Fruit fly (Drosophila melanogaster): ENCODE results near the gene CG5004.

Gene CG5004

DNA sequence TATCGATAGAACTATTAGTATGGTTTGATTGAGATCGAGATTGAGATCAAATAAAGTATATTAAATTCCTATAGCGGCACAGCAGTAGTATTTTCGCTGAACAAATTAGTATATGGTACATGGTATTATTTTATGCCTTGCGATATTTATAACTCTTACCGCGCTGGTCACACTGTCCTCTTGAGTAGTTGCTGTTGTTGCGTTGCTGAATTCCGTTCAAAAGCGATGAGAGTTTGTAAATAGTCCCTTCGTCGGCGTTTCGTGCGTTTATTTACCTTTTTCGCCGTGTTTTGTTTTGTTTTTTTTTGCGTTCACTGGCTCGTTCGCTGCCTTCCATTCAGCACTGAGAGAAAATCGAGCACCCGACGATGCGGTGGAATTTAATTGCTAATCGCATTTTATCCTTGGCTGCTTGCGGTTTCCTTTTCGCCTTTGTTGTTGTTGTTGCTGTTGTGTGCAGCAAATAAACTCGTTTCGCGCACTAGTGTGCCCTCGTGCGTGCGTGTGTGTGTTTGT is at the start of gene CG5004 (continued):
- TF ChIP-seq nom (GFP tag; optimal IDR thresholded peaks at IDR 0.05) = peak; percentile 29
- no peak for TF ChIP-seq CG12236 (GFP tag; optimal IDR thresholded peaks at IDR 0.05)
- no peak for TF ChIP-seq CG6813 (GFP tag; optimal IDR thresholded peaks at IDR 0.05)
- TF ChIP-seq CG17568 (GFP tag; optimal IDR thresholded peaks at IDR 0.05) = peak; percentile 52
- TF ChIP-seq emc (GFP tag; optimal IDR thresholded peaks at IDR 0.05) = no peak
- TF ChIP-seq onecut (GFP tag; IDR thresholded peaks at IDR 0.05) = no peak
- no peak for TF ChIP-seq CG4328 (GFP tag; optimal IDR thresholded peaks at IDR 0.05)
- no peak for TF ChIP-seq gem (tag; optimal IDR thresholded peaks at IDR 0.05)
- peak; percentile 38; the same call in 1 of the 2 replicates for TF ChIP-seq vvl (GFP tag; IDR thresholded peaks at IDR 0.05)
- peak; percentile 61 for TF ChIP-seq Dref (GFP tag; IDR thresholded peaks at IDR 0.05)
- TF ChIP-seq CG6683 (GFP tag; optimal IDR thresholded peaks at IDR 0.05) = no peak
- TF ChIP-seq tin (GFP tag; optimal IDR thresholded peaks at IDR 0.05) = no peak
- TF ChIP-seq Side (GFP tag; optimal IDR thresholded peaks at IDR 0.05) = no peak
- TF ChIP-seq Drgx (GFP tag; IDR thresholded peaks at IDR 0.05) = no peak
- TF ChIP-seq crol (GFP tag; IDR thresholded peaks at IDR 0.05) = no peak
- no peak for TF ChIP-seq CG10565 (GFP tag; optimal IDR thresholded peaks at IDR 0.05)
- TF ChIP-seq gsb (GFP tag; IDR thresholded peaks at IDR 0.05) = no peak
- TF ChIP-seq fd96Cb (tag; optimal IDR thresholded peaks at IDR 0.05) = no peak
- TF ChIP-seq ham (GFP tag; IDR thresholded peaks at IDR 0.05) = no peak
- TF ChIP-seq maf-S (GFP tag; optimal IDR thresholded peaks at IDR 0.05) = no peak
- TF ChIP-seq Nf-YB (GFP tag; optimal IDR thresholded peaks at IDR 0.05) = no peak
- no peak for TF ChIP-seq CoRest (tag; optimal IDR thresholded peaks at IDR 0.05)
- no peak for TF ChIP-seq dpn (GFP tag; optimal IDR thresholded peaks at IDR 0.05)
- no peak for TF ChIP-seq CG43689 (GFP tag; IDR thresholded peaks at IDR 0.05)
- TF ChIP-seq CG12391 (tag; optimal IDR thresholded peaks at IDR 0.05) = peak; percentile 10
- no peak for TF ChIP-seq bcd (GFP tag; optimal IDR thresholded peaks at IDR 0.05)
- TF ChIP-seq scrt (GFP tag; optimal IDR thresholded peaks at IDR 0.05) = no peak
- no peak for TF ChIP-seq Ptx1 (GFP tag; IDR thresholded peaks at IDR 0.05)
- no peak for TF ChIP-seq run (tag; optimal IDR thresholded peaks at IDR 0.05)
- no peak for TF ChIP-seq Atf6 (GFP tag; IDR thresholded peaks at IDR 0.05)
- no peak for TF ChIP-seq slou (GFP tag; optimal IDR thresholded peaks at IDR 0.05)
- no peak for TF ChIP-seq CG8944 (GFP tag; optimal IDR thresholded peaks at IDR 0.05)
- no peak for TF ChIP-seq CG8478 (optimal IDR thresholded peaks at IDR 0.05)
- TF ChIP-seq CkIIα-i1 (GFP tag; IDR thresholded peaks at IDR 0.05) = no peak
- TF ChIP-seq psq (GFP tag; optimal IDR thresholded peaks at IDR 0.05) = no peak
- TF ChIP-seq ATbp (GFP tag; optimal IDR thresholded peaks at IDR 0.05) = no peak
- TF ChIP-seq nau (GFP tag; optimal IDR thresholded peaks at IDR 0.05) = peak; percentile 39
- TF ChIP-seq Dek (tag; optimal IDR thresholded peaks at IDR 0.05) = no peak
- TF ChIP-seq sens (GFP tag) = peak; percentile 75
- peak; percentile 87 for TF ChIP-seq Jarid2 (GFP tag; optimal IDR thresholded peaks at IDR 0.05)
- TF ChIP-seq jigr1 (GFP tag; IDR thresholded peaks at IDR 0.05) = no peak
- TF ChIP-seq caup (GFP tag; optimal IDR thresholded peaks at IDR 0.05; ENCODE audit: severe bottlenecking) = peak; percentile 6
- TF ChIP-seq klu (GFP tag; IDR thresholded peaks at IDR 0.05) = no peak
- no peak for TF ChIP-seq CG8359 (GFP tag; optimal IDR thresholded peaks at IDR 0.05; ENCODE audit: borderline replicate concordance)
- no peak for TF ChIP-seq CG10543 (GFP tag; optimal IDR thresholded peaks at IDR 0.05)
- no peak for TF ChIP-seq CG2199 (GFP tag; IDR thresholded peaks at IDR 0.05)
- TF ChIP-seq Sry-β (GFP tag; optimal IDR thresholded peaks at IDR 0.05) = no peak
- no peak for TF ChIP-seq CG15601 (tag; optimal IDR thresholded peaks at IDR 0.05)
- no peak for TF ChIP-seq CG1792 (GFP tag; optimal IDR thresholded peaks at IDR 0.05)
- no peak for TF ChIP-seq nerfin-2 (GFP tag; IDR thresholded peaks at IDR 0.05; ENCODE audit: partially characterized antibody)
- TF ChIP-seq vfl (GFP tag; optimal IDR thresholded peaks at IDR 0.05) = no peak

All from whole organism, embryonic.